Worm (Caenorhabditis elegans) whole organism, young adult: ENCODE results near the gene K02D10.2.

ENCODE experiments used
- aptf-2 ChIP-seq: fragments of 200-800 bp; sonication (Bioruptor generic); conservative IDR thresholded peaks from 2 replicates; pipeline ENCODE4 v1.3.6; 2022; ENCODE audit warnings: missing genetic modification reagents, missing genetic modification characterization, missing compliant biosample characterization
- aptf-3 ChIP-seq: fragments of 200-800 bp; sonication (Bioruptor generic); IDR thresholded peaks from 2 replicates; pipeline ENCODE4 v1.3.6; 2022; ENCODE audit warnings: missing genetic modification characterization, missing compliant biosample characterization
- dpl-1 ChIP-seq: fragments of 150-350 bp; optimal IDR thresholded peaks from 2 replicates; lab custom pipeline; 2014; ENCODE audit warnings: missing biosample characterization, missing genetic modification reagents, missing genetic modification characterization
- gei-17 ChIP-seq: fragments of 200-800 bp; sonication (Bioruptor generic); optimal IDR thresholded peaks from 2 replicates; lab custom pipeline; 2018; ENCODE audit warnings: mild to moderate bottlenecking, missing genetic modification characterization, missing compliant biosample characterization
- repo-1 ChIP-seq: sonication (generic microtip); optimal IDR thresholded peaks from 2 replicates; lab custom pipeline; 2017; ENCODE audit warnings: mild to moderate bottlenecking, missing genetic modification characterization, missing compliant biosample characterization
- snpc-4 ChIP-seq, 5 experiments: fragments of 150-350 bp in 1 of 5; sonication (generic microtip) in 4 of 5; optimal IDR thresholded peaks; 2 replicates each; lab custom pipeline; 2014 to 2018; ENCODE audit warnings: missing genetic modification characterization in 5 of 5, missing biosample characterization in 3 of 5, antibody characterized with exemption in 2 of 5, mild to moderate bottlenecking in 2 of 5, missing compliant biosample characterization in 2 of 5, missing genotype in 2 of 5, moderate library complexity in 2 of 5, missing genetic modification reagents in 1 of 5
- tbx-9 ChIP-seq: sonication (generic microtip); optimal IDR thresholded peaks from 2 replicates; lab custom pipeline; 2016; ENCODE audit warnings: borderline replicate concordance, missing genetic modification characterization, inconsistent platforms, missing compliant biosample characterization
- ztf-28 ChIP-seq: fragments of 200-800 bp; sonication (Bioruptor generic); IDR thresholded peaks from 2 replicates; pipeline ENCODE4 v1.3.6; 2022; ENCODE audit warnings: missing genetic modification reagents, missing genetic modification characterization, missing compliant biosample characterization

- no peak for TF ChIP-seq repo-1 (tag; lab: Kevin White, UChicago)
- no peak for TF ChIP-seq aptf-2 (GFP tag; lab: Robert Waterston, UW)
- TF ChIP-seq gei-17 (GFP tag; lab: Kevin White, UChicago), result no peak
- no peak for TF ChIP-seq ztf-28 (GFP tag; lab: Robert Waterston, UW)
- TF ChIP-seq snpc-4 (GFP tag; optimal IDR thresholded peaks at IDR 0.05; lab: Kevin White, UChicago), result no peak
- no peak for TF ChIP-seq snpc-4 (tag; optimal IDR thresholded peaks at IDR 0.05; lab: Kevin White, UChicago)
- no peak for TF ChIP-seq aptf-3 (GFP tag; lab: Robert Waterston, UW)
- no peak for TF ChIP-seq dpl-1
- TF ChIP-seq tbx-9 (tag; lab: Kevin White, UChicago), result no peak
Measured at ce11 chrIII:8742584-8742983, 28.5 kb downstream of the K02D10.2 start.
